Worm (Caenorhabditis elegans) whole organism, late embryonic: Measurements from ENCODE around the gene W02D7.5.

Experiments used
- F13H6.1 ChIP-seq: sonication (generic microtip); optimal IDR thresholded peaks from 2 replicates; lab custom pipeline; 2016; ENCODE audit warnings: missing genetic modification characterization, missing compliant biosample characterization
- K02D7.2 ChIP-seq: sonication (generic microtip); optimal IDR thresholded peaks from 2 replicates; lab custom pipeline; 2017; ENCODE audit warnings: mild to moderate bottlenecking, missing genetic modification characterization, missing compliant biosample characterization
- ama-1 ChIP-seq: fragments of 150-350 bp; optimal IDR thresholded peaks from 2 replicates; lab custom pipeline; 2014
- ceh-6 ChIP-seq: fragments of 200-800 bp; sonication (Bioruptor generic); optimal IDR thresholded peaks from 2 replicates; lab custom pipeline; 2018; ENCODE audit warnings: mild to moderate bottlenecking, missing genetic modification characterization, missing compliant biosample characterization
- dmd-4 ChIP-seq: sonication (generic microtip); optimal IDR thresholded peaks from 2 replicates; lab custom pipeline; 2016; ENCODE audit warnings: borderline replicate concordance, missing genetic modification characterization, missing compliant biosample characterization
- dve-1 ChIP-seq: sonication (generic microtip); optimal IDR thresholded peaks from 2 replicates; lab custom pipeline; 2017; ENCODE audit warnings: antibody characterized with exemption, mild to moderate bottlenecking, missing genetic modification characterization, missing compliant biosample characterization
- elt-4 ChIP-seq: sonication (generic microtip); optimal IDR thresholded peaks from 2 replicates; lab custom pipeline; 2016; ENCODE audit warnings: missing genetic modification characterization, missing compliant biosample characterization
- hlh-15 ChIP-seq: sonication (generic microtip); optimal IDR thresholded peaks from 2 replicates; lab custom pipeline; 2016; ENCODE audit warnings: missing genetic modification characterization, missing compliant biosample characterization
- hlh-8 ChIP-seq: sonication (generic microtip); optimal IDR thresholded peaks from 2 replicates; lab custom pipeline; 2016; ENCODE audit warnings: missing genotype, missing genetic modification characterization, missing compliant biosample characterization
- madf-2 ChIP-seq: sonication (generic microtip); optimal IDR thresholded peaks from 2 replicates; lab custom pipeline; 2017; ENCODE audit warnings: missing genetic modification characterization, missing compliant biosample characterization
- nhr-232 ChIP-seq: sonication (generic microtip); optimal IDR thresholded peaks from 2 replicates; lab custom pipeline; 2016; ENCODE audit warnings: missing genetic modification characterization, missing compliant biosample characterization
- npax-4 ChIP-seq: sonication (generic microtip); optimal IDR thresholded peaks from 2 replicates; lab custom pipeline; 2016; ENCODE audit warnings: missing genetic modification characterization, missing compliant biosample characterization
- unc-55 ChIP-seq: sonication (generic microtip); optimal IDR thresholded peaks from 2 replicates; lab custom pipeline; 2017; ENCODE audit warnings: missing biosample characterization, missing genetic modification reagents, missing genetic modification characterization

ce11 chrV:8271395-8271794, 27.6 kb downstream of the W02D7.5 start:
- TF ChIP-seq dmd-4 (tag; lab: Kevin White, UChicago) (no peak), hlh-8 (tag; lab: Kevin White, UChicago) (no peak), unc-55 (GFP tag; lab: Kevin White, UChicago) (no peak), K02D7.2 (tag; lab: Kevin White, UChicago) (no peak), madf-2 (tag; lab: Kevin White, UChicago) (no peak), npax-4 (no peak), dve-1 (tag; lab: Kevin White, UChicago) (no peak), nhr-232 (tag; lab: Kevin White, UChicago) (no peak), ama-1 (lab: Kevin White, UChicago) (no peak), hlh-15 (no peak), elt-4 (no peak), ceh-6 (GFP tag; lab: Kevin White, UChicago) (no peak), F13H6.1 (tag; lab: Kevin White, UChicago) (no peak)
